Worm (Caenorhabditis elegans) whole organism, young adult: ENCODE results near the gene str-19.

Source experiments
- F10E7.11 ChIP-seq: sonication (generic microtip); optimal IDR thresholded peaks from 2 replicates; lab custom pipeline; 2017; ENCODE audit warnings: mild to moderate bottlenecking, missing genetic modification characterization, moderate library complexity, missing compliant biosample characterization
- akir-1 ChIP-seq: fragments of 200-800 bp; sonication (Bioruptor generic); optimal IDR thresholded peaks from 2 replicates; lab custom pipeline; 2018; ENCODE audit warnings: mild to moderate bottlenecking, missing genetic modification characterization, moderate library complexity, missing compliant biosample characterization
- attf-5 ChIP-seq: fragments of 200-800 bp; sonication (Bioruptor generic); optimal IDR thresholded peaks from 2 replicates; lab custom pipeline; 2018; ENCODE audit warnings: mild to moderate bottlenecking, missing genetic modification characterization, missing compliant biosample characterization
- hmg-20 ChIP-seq: fragments of 200-800 bp; sonication (Bioruptor generic); IDR thresholded peaks from 2 replicates; pipeline ENCODE4 v1.3.6; 2022; ENCODE audit warnings: missing genetic modification reagents, missing genetic modification characterization, missing compliant biosample characterization
- mcd-1 ChIP-seq: fragments of 200-800 bp; sonication (Bioruptor generic); IDR thresholded peaks from 2 replicates; pipeline ENCODE4 v1.3.6; 2022; ENCODE audit warnings: missing genetic modification reagents, missing genetic modification characterization, missing compliant biosample characterization
- mxl-1 ChIP-seq: sonication (generic microtip); optimal IDR thresholded peaks from 2 replicates; lab custom pipeline; 2016; ENCODE audit warnings: missing genetic modification characterization, missing compliant biosample characterization
- sea-2 ChIP-seq: fragments of 200-800 bp; sonication (Bioruptor generic); IDR thresholded peaks from 2 replicates; pipeline ENCODE4 v1.3.6; 2022; ENCODE audit warnings: missing genetic modification characterization, missing compliant biosample characterization
- snpc-4 ChIP-seq, 5 experiments: fragments of 150-350 bp in 1 of 5; sonication (generic microtip) in 4 of 5; optimal IDR thresholded peaks; 2 replicates each; lab custom pipeline; 2014 to 2018; ENCODE audit warnings: missing genetic modification characterization in 5 of 5, missing biosample characterization in 3 of 5, antibody characterized with exemption in 2 of 5, mild to moderate bottlenecking in 2 of 5, missing compliant biosample characterization in 2 of 5, missing genotype in 2 of 5, moderate library complexity in 2 of 5, missing genetic modification reagents in 1 of 5
- unc-130 ChIP-seq: sonication (generic microtip); optimal IDR thresholded peaks from 2 replicates; lab custom pipeline; 2016; ENCODE audit warnings: missing genetic modification reagents, missing genetic modification characterization, missing compliant biosample characterization
- unc-62 ChIP-seq: fragments of 150-350 bp; optimal IDR thresholded peaks from 2 replicates; lab custom pipeline; 2014; ENCODE audit warnings: missing biosample characterization, missing genetic modification reagents, missing genetic modification characterization

ce11 chrV:15758449-15758848 lies 14.2 kb upstream of the str-19 start, which contains the start of gene str-9:
- TF ChIP-seq mxl-1 (no peak), akir-1 (GFP tag; lab: Kevin White, UChicago) (no peak), mcd-1 (GFP tag; lab: Robert Waterston, UW) (no peak), snpc-4 (GFP tag; optimal IDR thresholded peaks at IDR 0.05; lab: Kevin White, UChicago) (no peak), snpc-4 (tag; optimal IDR thresholded peaks at IDR 0.05; lab: Kevin White, UChicago) (no peak), attf-5 (GFP tag; lab: Kevin White, UChicago) (no peak), unc-130 (GFP tag; lab: Kevin White, UChicago) (no peak), hmg-20 (GFP tag; lab: Robert Waterston, UW) (no peak), unc-62 (GFP tag; lab: Kevin White, UChicago) (no peak), F10E7.11 (no peak), sea-2 (GFP tag; lab: Robert Waterston, UW) (no peak)
